Fruit fly (Drosophila melanogaster): ENCODE measurements around the gene CG10428.

The CG10428 gene

dm6 chr2L:18934588-18934987 is 14.1 kb upstream of the CG10428 start (continued):
- peak in 1 of 2 experiments; percentile 6 for TF ChIP-seq bsh (GFP tag; optimal IDR thresholded peaks at IDR 0.05)
- 0 out of 2 replicates have a peak, but pooled peaks have one; percentile 20 for TF ChIP-seq Nf-YA (GFP tag; IDR thresholded peaks at IDR 0.05)
- no peak for TF ChIP-seq ATbp (GFP tag; optimal IDR thresholded peaks at IDR 0.05)
- peak; percentile 82 for TF ChIP-seq CG7271 (tag; optimal IDR thresholded peaks at IDR 0.05)
- TF ChIP-seq eve (GFP tag; optimal IDR thresholded peaks at IDR 0.05), result no peak
- TF ChIP-seq Asciz (GFP tag; optimal IDR thresholded peaks at IDR 0.05), result no peak
- no peak for TF ChIP-seq Antp (GFP tag; optimal IDR thresholded peaks at IDR 0.05)
- no peak for TF ChIP-seq CG3065 (GFP tag; optimal IDR thresholded peaks at IDR 0.05)
- no peak for TF ChIP-seq Spps (tag; optimal IDR thresholded peaks at IDR 0.05)
- TF ChIP-seq CG4854 (GFP tag; optimal IDR thresholded peaks at IDR 0.05), result no peak
- TF ChIP-seq Dad (GFP tag; optimal IDR thresholded peaks at IDR 0.05), result no peak
- no peak for TF ChIP-seq repo (GFP tag; optimal IDR thresholded peaks at IDR 0.05)
- TF ChIP-seq ro (GFP tag; IDR thresholded peaks at IDR 0.05), result no peak
- TF ChIP-seq CG11093 (GFP tag; IDR thresholded peaks at IDR 0.05), result 0 out of 3 replicates have a peak, but pooled peaks have one; percentile 25
- TF ChIP-seq CG11398 (GFP tag; optimal IDR thresholded peaks at IDR 0.05), result no peak
- no peak for TF ChIP-seq CG30431 (GFP tag; optimal IDR thresholded peaks at IDR 0.05)
- no peak for TF ChIP-seq Dref (GFP tag; IDR thresholded peaks at IDR 0.05)
- no peak for TF ChIP-seq CG13424 (tag; optimal IDR thresholded peaks at IDR 0.05)
- TF ChIP-seq Opbp (GFP tag; IDR thresholded peaks at IDR 0.05; ENCODE audit: partially characterized antibody), result no peak
- TF ChIP-seq row (GFP tag; IDR thresholded peaks at IDR 0.05), result no peak
- no peak for TF ChIP-seq CG9215 (GFP tag; IDR thresholded peaks at IDR 0.05)
- TF ChIP-seq ci (GFP tag; IDR thresholded peaks at IDR 0.05), result peak; percentile 44; the same call in 1 of the 3 replicates
- no peak for TF ChIP-seq pnt (GFP tag; optimal IDR thresholded peaks at IDR 0.05)
- no peak for TF ChIP-seq CG12659 (GFP tag; optimal IDR thresholded peaks at IDR 0.05)
- no peak for TF ChIP-seq odd (GFP tag; optimal IDR thresholded peaks at IDR 0.05)
- no peak for TF ChIP-seq fd96Cb (tag; optimal IDR thresholded peaks at IDR 0.05)
- peak; percentile 27 for TF ChIP-seq Jarid2 (GFP tag; optimal IDR thresholded peaks at IDR 0.05)
- TF ChIP-seq sob (GFP tag; IDR thresholded peaks at IDR 0.05), result no peak
- TF ChIP-seq Nf-YB (GFP tag; optimal IDR thresholded peaks at IDR 0.05), result peak; percentile 34
- TF ChIP-seq fd64A (GFP tag; optimal IDR thresholded peaks at IDR 0.05), result no peak
- no peak for TF ChIP-seq Abd-B (GFP tag; optimal IDR thresholded peaks at IDR 0.05)
- no peak for TF ChIP-seq toy (GFP tag; IDR thresholded peaks at IDR 0.05)
- TF ChIP-seq run (tag; optimal IDR thresholded peaks at IDR 0.05), result no peak
- TF ChIP-seq usp (GFP tag; optimal IDR thresholded peaks at IDR 0.05), result no peak
- no peak for TF ChIP-seq luna (GFP tag; optimal IDR thresholded peaks at IDR 0.05)
- no peak for TF ChIP-seq CG13123 (GFP tag; optimal IDR thresholded peaks at IDR 0.05)
- TF ChIP-seq slbo (GFP tag; IDR thresholded peaks at IDR 0.05), result no peak
- no peak for TF ChIP-seq chn (GFP tag; optimal IDR thresholded peaks at IDR 0.05)
- TF ChIP-seq so (GFP tag; IDR thresholded peaks at IDR 0.05), result no peak
- TF ChIP-seq Mad (GFP tag; optimal IDR thresholded peaks at IDR 0.05), result no peak
- TF ChIP-seq Dek (tag; optimal IDR thresholded peaks at IDR 0.05), result no peak
- TF ChIP-seq Rfx (GFP tag; IDR thresholded peaks at IDR 0.05), result no peak
- TF ChIP-seq cato (GFP tag; optimal IDR thresholded peaks at IDR 0.05; ENCODE audit: borderline replicate concordance), result no peak
- no peak for TF ChIP-seq Lhr (GFP tag; optimal IDR thresholded peaks at IDR 0.05)
- TF ChIP-seq Dll (GFP tag; IDR thresholded peaks at IDR 0.05; ENCODE audit: partially characterized antibody), result no peak
- peak; percentile 9 for TF ChIP-seq CoRest (tag; optimal IDR thresholded peaks at IDR 0.05)
- no peak for TF ChIP-seq ham (GFP tag; IDR thresholded peaks at IDR 0.05)
- no peak for TF ChIP-seq MBD-R2 (GFP tag; IDR thresholded peaks at IDR 0.05)
- no peak for TF ChIP-seq B-H2 (GFP tag; optimal IDR thresholded peaks at IDR 0.05)
- TF ChIP-seq z (GFP tag; IDR thresholded peaks at IDR 0.05), result 0 out of 3 replicates have a peak, but pooled peaks have one; percentile 27
- TF ChIP-seq CG33557 (GFP tag; optimal IDR thresholded peaks at IDR 0.05), result peak; percentile 59
- no peak for TF ChIP-seq CG1603 (tag; optimal IDR thresholded peaks at IDR 0.05)
